Fruit fly (Drosophila melanogaster) whole organism, embryonic: ENCODE results near the gene CG33108.

Experiments
- Aef1 ChIP-seq: fragments of 200-800 bp; sonication (Bioruptor generic); IDR thresholded peaks from 3 replicates; pipeline ENCODE4 v1.3.6; 2022; ENCODE audit warnings: missing biosample characterization, missing genetic modification characterization
- Bdp1 ChIP-seq: fragments of 200-800 bp; sonication (Bioruptor generic); optimal IDR thresholded peaks from 3 replicates; lab custom pipeline; 2016; ENCODE audit warnings: missing biosample characterization, missing genetic modification characterization
- Blimp-1 ChIP-seq: fragments of 200-800 bp; sonication (Bioruptor generic); optimal IDR thresholded peaks from 3 replicates; lab custom pipeline; 2018; ENCODE audit warnings: missing biosample characterization, missing genetic modification characterization, mild to moderate bottlenecking, moderate library complexity, missing genetic modification reagents
- CG10267 ChIP-seq: fragments of 200-800 bp; sonication (Bioruptor generic); optimal IDR thresholded peaks from 2 replicates; lab custom pipeline; 2018; ENCODE audit warnings: missing biosample characterization, mild to moderate bottlenecking, missing genetic modification characterization, moderate library complexity
- CG10654 ChIP-seq: fragments of 200-800 bp; sonication (Bioruptor generic); optimal IDR thresholded peaks from 2 replicates; lab custom pipeline; 2016; ENCODE audit warnings: missing biosample characterization, missing genetic modification characterization
- CG11723 ChIP-seq: fragments of 200-800 bp; sonication (Bioruptor generic); optimal IDR thresholded peaks from 2 replicates; lab custom pipeline; 2017; ENCODE audit warnings: missing biosample characterization, mild to moderate bottlenecking, missing genetic modification characterization
- CG15514 ChIP-seq: fragments of 200-800 bp; sonication (Bioruptor generic); optimal IDR thresholded peaks from 3 replicates; lab custom pipeline; 2017; ENCODE audit warnings: missing biosample characterization, missing genetic modification characterization, mild to moderate bottlenecking, moderate library complexity, missing genetic modification reagents
- CG1602 ChIP-seq: fragments of 200-800 bp; sonication (Bioruptor generic); optimal IDR thresholded peaks from 3 replicates; lab custom pipeline; 2016; ENCODE audit warnings: missing biosample characterization, missing genetic modification characterization
- CG1603 ChIP-seq: fragments of 200-800 bp; sonication (Bioruptor generic); optimal IDR thresholded peaks from 2 replicates; lab custom pipeline; 2019; ENCODE audit warnings: missing biosample characterization, mild to moderate bottlenecking, missing genetic modification characterization, moderate library complexity
- CG17361 ChIP-seq: fragments of 200-800 bp; sonication (Bioruptor generic); IDR thresholded peaks from 3 replicates; pipeline ENCODE4 v1.3.6; 2022; ENCODE audit warnings: missing biosample characterization, missing genetic modification characterization
- CG2129 ChIP-seq: fragments of 200-800 bp; sonication (Bioruptor generic); IDR thresholded peaks from 2 replicates; pipeline ENCODE4 v1.3.6; 2022; ENCODE audit warnings: missing biosample characterization, missing genetic modification characterization; ENCODE audit not compliant: partially characterized antibody
- CG3281 ChIP-seq: fragments of 200-800 bp; sonication (Bioruptor generic); optimal IDR thresholded peaks from 3 replicates; lab custom pipeline; 2017; ENCODE audit warnings: missing biosample characterization, mild to moderate bottlenecking, missing genetic modification characterization
- CG4328 ChIP-seq: fragments of 200-800 bp; sonication (Bioruptor generic); optimal IDR thresholded peaks from 3 replicates; lab custom pipeline; 2017; ENCODE audit warnings: missing biosample characterization, missing genetic modification reagents, missing genetic modification characterization
- CG4404 ChIP-seq: fragments of 200-800 bp; sonication (Bioruptor generic); IDR thresholded peaks from 2 replicates; pipeline ENCODE4 v1.3.6; 2022; ENCODE audit warnings: missing biosample characterization, missing genetic modification characterization
- CG4730 ChIP-seq: fragments of 200-800 bp; sonication (Bioruptor generic); IDR thresholded peaks from 2 replicates; pipeline ENCODE4 v1.3.6; 2022; ENCODE audit warnings: missing biosample characterization, missing genetic modification characterization
- CG6272 ChIP-seq: fragments of 200-800 bp; sonication (Bioruptor generic); IDR thresholded peaks from 2 replicates; pipeline ENCODE4 v1.3.6; 2022; ENCODE audit warnings: missing biosample characterization, missing genetic modification characterization
- CG6654 ChIP-seq: fragments of 200-800 bp; sonication (Bioruptor generic); optimal IDR thresholded peaks from 2 replicates; lab custom pipeline; 2017; ENCODE audit warnings: missing biosample characterization, mild to moderate bottlenecking, missing genetic modification characterization
- CG7556 ChIP-seq: fragments of 200-800 bp; sonication (Bioruptor generic); optimal IDR thresholded peaks from 2 replicates; lab custom pipeline; 2017; ENCODE audit warnings: missing biosample characterization, mild to moderate bottlenecking, missing genetic modification characterization
- CG8089 ChIP-seq: fragments of 200-800 bp; sonication (Bioruptor generic); optimal IDR thresholded peaks from 3 replicates; lab custom pipeline; 2016; ENCODE audit warnings: missing biosample characterization, missing genetic modification characterization
- CG8290 ChIP-seq, 3 experiments: fragments of 200-800 bp; sonication (Bioruptor generic); optimal IDR thresholded peaks; 2 replicates each; lab custom pipeline; 2016 to 2019; ENCODE audit warnings: missing biosample characterization in 3 of 3, missing genetic modification characterization in 3 of 3, mild to moderate bottlenecking in 2 of 3, moderate library complexity in 1 of 3
- CG8388 ChIP-seq: fragments of 200-800 bp; sonication (Bioruptor generic); optimal IDR thresholded peaks from 2 replicates; lab custom pipeline; 2019; ENCODE audit warnings: missing biosample characterization, mild to moderate bottlenecking, missing genetic modification characterization, moderate library complexity
- CrebB ChIP-seq: fragments of 200-800 bp; sonication (Bioruptor generic); optimal IDR thresholded peaks from 3 replicates; lab custom pipeline; 2018; ENCODE audit warnings: missing biosample characterization, mild to moderate bottlenecking, missing genetic modification characterization
- Hand ChIP-seq: fragments of 200-800 bp; sonication (Bioruptor generic); optimal IDR thresholded peaks from 2 replicates; lab custom pipeline; 2017; ENCODE audit warnings: mild to moderate bottlenecking, missing biosample characterization, missing genetic modification reagents, missing genetic modification characterization
- Kr ChIP-seq: fragments of 200-800 bp; sonication (Bioruptor generic); optimal IDR thresholded peaks from 2 replicates; lab custom pipeline; 2017; ENCODE audit warnings: missing biosample characterization, mild to moderate bottlenecking, missing genetic modification characterization
- Mad ChIP-seq: fragments of 200-800 bp; sonication (Bioruptor generic); optimal IDR thresholded peaks from 2 replicates; lab custom pipeline; 2016; ENCODE audit warnings: missing biosample characterization, missing genetic modification characterization
- Optix ChIP-seq: fragments of 200-800 bp; sonication (Bioruptor generic); IDR thresholded peaks from 3 replicates; pipeline ENCODE4 v1.3.6; 2022; ENCODE audit warnings: missing biosample characterization, missing genetic modification characterization
- Ptx1 ChIP-seq: fragments of 200-800 bp; sonication (Bioruptor generic); IDR thresholded peaks from 2 replicates; pipeline ENCODE4 v1.3.6; 2022; ENCODE audit warnings: missing biosample characterization, missing genetic modification characterization
- chif ChIP-seq, 2 experiments: fragments of 200-800 bp; sonication (Bioruptor generic); optimal IDR thresholded peaks; 3 replicates each; lab custom pipeline; 2016; ENCODE audit warnings: missing biosample characterization in 2 of 2, missing genetic modification characterization in 2 of 2
- croc ChIP-seq: fragments of 200-800 bp; sonication (Bioruptor generic); conservative IDR thresholded peaks from 3 replicates; pipeline ENCODE4 v1.3.6; 2022; ENCODE audit warnings: missing biosample characterization, missing genetic modification characterization
- dati ChIP-seq: fragments of 200-800 bp; sonication (Bioruptor generic); IDR thresholded peaks from 2 replicates; pipeline ENCODE4 v1.3.6; 2022; ENCODE audit warnings: missing biosample characterization, missing genetic modification characterization
- dysf ChIP-seq: fragments of 200-800 bp; sonication (Bioruptor generic); IDR thresholded peaks from 3 replicates; pipeline ENCODE4 v1.3.6; 2022; ENCODE audit warnings: missing biosample characterization, missing genetic modification characterization
- gcm ChIP-seq: fragments of 200-800 bp; sonication (Bioruptor generic); optimal IDR thresholded peaks from 2 replicates; lab custom pipeline; 2019; ENCODE audit warnings: missing biosample characterization, mild to moderate bottlenecking, missing genetic modification characterization, moderate library complexity
- gcm2 ChIP-seq: fragments of 200-800 bp; sonication (Bioruptor generic); optimal IDR thresholded peaks from 2 replicates; lab custom pipeline; 2016; ENCODE audit warnings: missing biosample characterization, missing genetic modification characterization
- gsb ChIP-seq: fragments of 200-800 bp; sonication (Bioruptor generic); IDR thresholded peaks from 2 replicates; pipeline ENCODE4 v1.3.6; 2022; ENCODE audit warnings: missing biosample characterization, missing genetic modification characterization
- gsb-n ChIP-seq: fragments of 200-800 bp; sonication (Bioruptor generic); optimal IDR thresholded peaks from 3 replicates; lab custom pipeline; 2018; ENCODE audit warnings: missing biosample characterization, mild to moderate bottlenecking, missing genetic modification characterization
- jigr1 ChIP-seq: fragments of 200-800 bp; sonication (Bioruptor generic); IDR thresholded peaks from 3 replicates; pipeline ENCODE4 v1.3.6; 2022; ENCODE audit warnings: missing biosample characterization, missing genetic modification characterization
- jing ChIP-seq: fragments of 200-800 bp; sonication (Bioruptor generic); optimal IDR thresholded peaks from 2 replicates; lab custom pipeline; 2018; ENCODE audit warnings: missing biosample characterization, mild to moderate bottlenecking, missing genetic modification characterization
- lmd ChIP-seq: fragments of 200-800 bp; sonication (Bioruptor generic); IDR thresholded peaks from 2 replicates; pipeline ENCODE4 v1.3.6; 2022; ENCODE audit warnings: missing biosample characterization, missing genetic modification characterization
- lola ChIP-seq, 3 experiments: fragments of >200 bp in 2 of 3; fragments of 200-800 bp in 1 of 3; sonication (Bioruptor generic) in 1 of 3; optimal IDR thresholded peaks; 2 replicates each; lab custom pipeline; 2017 to 2019; ENCODE audit warnings: missing biosample characterization in 3 of 3, missing genetic modification characterization in 3 of 3, mild to moderate bottlenecking in 1 of 3, moderate library complexity in 1 of 3
- maf-S ChIP-seq: fragments of 200-800 bp; sonication (Bioruptor generic); optimal IDR thresholded peaks from 2 replicates; lab custom pipeline; 2016; ENCODE audit warnings: missing biosample characterization, missing genetic modification characterization
- mam ChIP-seq: fragments of 200-800 bp; sonication (Bioruptor generic); optimal IDR thresholded peaks from 3 replicates; lab custom pipeline; 2016; ENCODE audit warnings: missing biosample characterization, missing genetic modification characterization
- pb ChIP-seq: fragments of 200-800 bp; sonication (Bioruptor generic); optimal IDR thresholded peaks from 3 replicates; lab custom pipeline; 2016; ENCODE audit warnings: missing biosample characterization, missing genetic modification characterization
- prd ChIP-seq, 3 experiments: fragments of >200 bp in 2 of 3; fragments of 200-800 bp in 1 of 3; sonication (Bioruptor generic) in 1 of 3; optimal IDR thresholded peaks in 2 of 3; IDR thresholded peaks in 1 of 3; 2 replicates in 2 of 3; 3 replicates in 1 of 3; pipeline versions ENCODE4 v1.3.6 to Lab custom; 2017 to 2022; ENCODE audit warnings: missing biosample characterization in 1 of 3, missing genetic modification characterization in 1 of 3
- pros ChIP-seq: fragments of 200-800 bp; sonication (Bioruptor generic); optimal IDR thresholded peaks from 3 replicates; lab custom pipeline; 2019; ENCODE audit warnings: missing biosample characterization, mild to moderate bottlenecking, missing genetic modification characterization, moderate library complexity
- psq ChIP-seq: fragments of 200-800 bp; sonication (Bioruptor generic); optimal IDR thresholded peaks from 2 replicates; lab custom pipeline; 2017; ENCODE audit warnings: missing biosample characterization, missing genetic modification characterization
- pum ChIP-seq: fragments of 200-800 bp; sonication (Bioruptor generic); optimal IDR thresholded peaks from 2 replicates; lab custom pipeline; 2016; ENCODE audit warnings: missing biosample characterization, missing genetic modification characterization
- schlank ChIP-seq: fragments of 200-800 bp; sonication (Bioruptor generic); optimal IDR thresholded peaks from 2 replicates; lab custom pipeline; 2018; ENCODE audit warnings: missing biosample characterization, mild to moderate bottlenecking, missing genetic modification characterization
- sens-2 ChIP-seq: fragments of 200-800 bp; sonication (Bioruptor generic); IDR thresholded peaks from 2 replicates; pipeline ENCODE4 v1.3.6; 2022; ENCODE audit warnings: missing biosample characterization, missing genetic modification characterization
- stc ChIP-seq: fragments of 200-800 bp; sonication (Bioruptor generic); IDR thresholded peaks from 2 replicates; pipeline ENCODE4 v1.3.6; 2022; ENCODE audit warnings: missing biosample characterization, missing genetic modification characterization
- tio ChIP-seq: fragments of 200-800 bp; sonication (Bioruptor generic); optimal IDR thresholded peaks from 2 replicates; lab custom pipeline; 2017; ENCODE audit warnings: missing biosample characterization, missing genetic modification characterization, inconsistent platforms

Gene CG33108

DNA sequence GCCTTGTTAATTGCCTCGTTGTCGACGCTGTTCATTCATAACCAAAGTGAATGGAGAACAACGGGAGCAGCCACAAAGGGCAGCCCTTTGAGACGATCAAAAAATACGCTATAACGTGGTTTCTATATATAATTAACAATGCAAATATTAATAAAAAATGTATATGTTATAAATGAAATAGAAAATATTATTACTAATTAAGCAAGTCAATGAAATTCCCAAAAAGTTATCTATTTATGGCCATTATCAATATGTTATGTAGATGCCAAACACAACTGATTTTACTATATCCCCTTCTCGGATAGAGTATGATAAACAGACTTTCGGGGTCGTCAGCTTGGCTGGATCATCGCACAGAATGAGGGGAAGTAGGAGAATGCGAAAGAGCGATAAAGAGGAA, 26.0 kb upstream of the CG33108 start (continued):
- TF ChIP-seq CG8290 (GFP tag; optimal IDR thresholded peaks at IDR 0.05; lab: Kevin White, UChicago) (no peak), CG8290 (tag; optimal IDR thresholded peaks at IDR 0.05; lab: Kevin White, UChicago) (no peak), Hand (GFP tag; lab: Kevin White, UChicago) (no peak), gcm (GFP tag; lab: Kevin White, UChicago) (peak; percentile 47), psq (GFP tag; lab: Kevin White, UChicago) (no peak), maf-S (GFP tag; lab: Kevin White, UChicago) (no peak), mam (no peak), CG4730 (GFP tag; lab: Robert Waterston, UW) (0 out of 2 replicates have a peak, but pooled peaks have one; percentile 40), Blimp-1 (GFP tag; lab: Kevin White, UChicago) (peak; percentile 55), gsb (GFP tag; lab: Robert Waterston, UW) (0 out of 2 replicates have a peak, but pooled peaks have one; percentile 20), Aef1 (peak; percentile 43; the same call in 2 of the 3 replicates), Optix (GFP tag; lab: Robert Waterston, UW) (no peak), lola (GFP tag; optimal IDR thresholded peaks at IDR 0.05; lab: Kevin White, UChicago) (no peak), CG7556 (GFP tag; lab: Kevin White, UChicago) (peak; percentile 45), pb (GFP tag; lab: Kevin White, UChicago) (no peak), CG4328 (GFP tag; lab: Kevin White, UChicago) (peak; percentile 9), prd (optimal IDR thresholded peaks at IDR 0.05; lab: Kevin White, UChicago) (no peak), prd (GFP tag; IDR thresholded peaks at IDR 0.05; lab: Robert Waterston, UW) (peak; percentile 67), Mad (no peak), CG6654 (GFP tag; lab: Kevin White, UChicago) (no peak), dati (GFP tag; lab: Robert Waterston, UW) (0 out of 2 replicates have a peak, but pooled peaks have one; percentile 19), Ptx1 (GFP tag; lab: Robert Waterston, UW) (peak; percentile 79), CG4404 (GFP tag; lab: Robert Waterston, UW) (no peak), CG10654 (no peak), sens-2 (GFP tag; lab: Robert Waterston, UW) (peak; percentile 17; the same call in 1 of the 2 replicates), CG15514 (peak; percentile 14), croc (GFP tag; lab: Robert Waterston, UW) (no peak; the same call in 2 of the 3 replicates), CG1603 (tag; lab: Kevin White, UChicago) (no peak), CrebB (tag; lab: Kevin White, UChicago) (no peak), CG8089 (GFP tag; lab: Kevin White, UChicago) (no peak), jing (no peak), jigr1 (GFP tag; lab: Robert Waterston, UW) (no peak), CG11723 (no peak), stc (GFP tag; lab: Robert Waterston, UW) (peak; percentile 51), chif (GFP tag; optimal IDR thresholded peaks at IDR 0.05; lab: Kevin White, UChicago) (no peak), gsb-n (tag; lab: Kevin White, UChicago) (peak; percentile 34), tio (GFP tag; lab: Kevin White, UChicago) (no peak), pum (GFP tag; lab: Kevin White, UChicago) (no peak), CG8388 (GFP tag; lab: Kevin White, UChicago) (peak; percentile 47), CG3281 (GFP tag; lab: Kevin White, UChicago) (peak; percentile 13), gcm2 (no peak), pros (GFP tag; lab: Kevin White, UChicago) (no peak), CG17361 (peak; percentile 70; the same call in 2 of the 3 replicates), Bdp1 (GFP tag; lab: Kevin White, UChicago) (no peak), dysf (GFP tag; lab: Robert Waterston, UW) (peak; percentile 76), CG2129 (GFP tag; lab: Robert Waterston, UW) (no peak), lmd (GFP tag; lab: Robert Waterston, UW) (peak; percentile 65), CG6272 (GFP tag; lab: Robert Waterston, UW) (no peak), CG10267 (tag; lab: Kevin White, UChicago) (peak; percentile 21), schlank (tag; lab: Kevin White, UChicago) (no peak), Kr (GFP tag; lab: Kevin White, UChicago) (no peak), CG1602 (GFP tag; lab: Kevin White, UChicago) (no peak)
